Fruit fly (Drosophila melanogaster): Measurements from ENCODE around the gene Tcs6.

dm6 chr3R:26106595-26107152 is 48.7 kb upstream of the Tcs6 start, which contains the start of gene Cipc:
- no peak for TF ChIP-seq CG8478 (optimal IDR thresholded peaks at IDR 0.05)
- TF ChIP-seq CTCF (optimal IDR thresholded peaks at IDR 0.05): no peak

All from S2 (cell line).